Worm (Caenorhabditis elegans): Measurements from ENCODE around the gene miga-1.

miga-1 gene

ce11 chrV:12415656-12416055 is 15.0 kb upstream of the miga-1 start, which contains the start of gene cdr-2:
cdr-2 (minus strand) TSS chrV:12415709.
- no peak for TF ChIP-seq aha-1 (tag)
- peak; percentile 61 for TF ChIP-seq pqm-1 (tag; optimal IDR thresholded peaks at IDR 0.05)
- TF ChIP-seq dve-1 (tag; optimal IDR thresholded peaks at IDR 0.05; ENCODE audit: insufficient read depth), result peak; percentile 47
- no peak for TF ChIP-seq daf-16 (GFP tag; optimal IDR thresholded peaks at IDR 0.05)
- peak; percentile 63 for TF ChIP-seq daf-16 (tag; optimal IDR thresholded peaks at IDR 0.05)
- peak; percentile 70 for TF ChIP-seq nhr-28 (tag; optimal IDR thresholded peaks at IDR 0.05)
- no peak for TF ChIP-seq D1046.2 (GFP tag; IDR thresholded peaks at IDR 0.05)
- TF ChIP-seq dmd-6 (GFP tag; IDR thresholded peaks at IDR 0.05), result peak; percentile 77
- peak; percentile 23 for TF ChIP-seq nhr-77 (tag; optimal IDR thresholded peaks at IDR 0.05)

- TF ChIP-seq madf-5 (GFP tag; IDR thresholded peaks at IDR 0.05) (no peak), pqm-1 (tag; optimal IDR thresholded peaks at IDR 0.05) (peak; percentile 55), daf-16 (GFP tag; optimal IDR thresholded peaks at IDR 0.05) (no peak), daf-16 (tag; optimal IDR thresholded peaks at IDR 0.05) (peak; percentile 65), Y5F2A.4 (GFP tag; optimal IDR thresholded peaks at IDR 0.05) (no peak), nhr-28 (tag; optimal IDR thresholded peaks at IDR 0.05) (peak; percentile 16), cey-2 (tag; optimal IDR thresholded peaks at IDR 0.05; ENCODE audit: borderline replicate concordance, insufficient read depth) (no peak), dve-1 (tag; optimal IDR thresholded peaks at IDR 0.05; ENCODE audit: insufficient read depth) (peak; percentile 26)
Measured at ce11 chrV:12414362-12414761, 13.7 kb upstream of the miga-1 start.

- TF ChIP-seq ceh-44 (GFP tag; IDR thresholded peaks at IDR 0.05) (no peak), lin-38 (GFP tag; IDR thresholded peaks at IDR 0.05) (no peak), mdl-1 (tag; optimal IDR thresholded peaks at IDR 0.05) (peak in 1 of 2 experiments; percentile 24), Y75B8A.6 (GFP tag; IDR thresholded peaks at IDR 0.05) (no peak), madf-5 (GFP tag; IDR thresholded peaks at IDR 0.05) (no peak), dpl-1 (GFP tag; optimal IDR thresholded peaks at IDR 0.05) (no peak), nhr-28 (tag; optimal IDR thresholded peaks at IDR 0.05) (peak; percentile 77), hif-1 (tag; optimal IDR thresholded peaks at IDR 0.05) (no peak), hlh-11 (tag; optimal IDR thresholded peaks at IDR 0.05) (peak; percentile 26), pha-4 (GFP tag; IDR thresholded peaks at IDR 0.05) (no peak), pha-4 (tag; optimal IDR thresholded peaks at IDR 0.05) (no peak), daf-16 (GFP tag; optimal IDR thresholded peaks at IDR 0.05) (no peak), daf-16 (tag; optimal IDR thresholded peaks at IDR 0.05) (peak; percentile 79), ceh-82 (tag; optimal IDR thresholded peaks at IDR 0.05) (no peak), F10B5.3 (tag; optimal IDR thresholded peaks at IDR 0.05) (no peak), nhr-76 (tag; optimal IDR thresholded peaks at IDR 0.05) (no peak), nhr-48 (tag; optimal IDR thresholded peaks at IDR 0.05) (peak; percentile 13), hmg-1.1 (GFP tag; IDR thresholded peaks at IDR 0.05) (0 out of 2 replicates have a peak, but pooled peaks have one; percentile 10), nhr-6 (tag; optimal IDR thresholded peaks at IDR 0.05) (peak; percentile 52), unc-62 (GFP tag; optimal IDR thresholded peaks at IDR 0.05 in 1 of 2) (peak in 1 of 2 experiments; percentile 83), unc-62 (tag; optimal IDR thresholded peaks at IDR 0.05) (no peak), cey-2 (tag; optimal IDR thresholded peaks at IDR 0.05; ENCODE audit: borderline replicate concordance, insufficient read depth) (no peak), T20F7.1 (GFP tag; optimal IDR thresholded peaks at IDR 0.05) (peak; percentile 18), F37D6.2 (tag; optimal IDR thresholded peaks at IDR 0.05) (no peak), ceh-32 (tag; optimal IDR thresholded peaks at IDR 0.05; ENCODE audit: poor library complexity) (no peak), hlh-30 (tag; optimal IDR thresholded peaks at IDR 0.05; ENCODE audit: insufficient read depth) (peak; percentile 17), attf-4 (tag; optimal IDR thresholded peaks at IDR 0.05) (no peak), mep-1 (tag; optimal IDR thresholded peaks at IDR 0.05) (peak; percentile 12), ztf-11 (tag; optimal IDR thresholded peaks at IDR 0.05) (no peak), aha-1 (tag) (no peak), dmd-6 (GFP tag; IDR thresholded peaks at IDR 0.05) (peak; percentile 51), ceh-28 (tag; optimal IDR thresholded peaks at IDR 0.05) (no peak), dve-1 (tag; optimal IDR thresholded peaks at IDR 0.05; ENCODE audit: insufficient read depth) (peak; percentile 45), nhr-102 (tag; optimal IDR thresholded peaks at IDR 0.05) (peak; percentile 34)
Measured at ce11 chrV:12413651-12414114, 13.0 kb upstream of the miga-1 start, which contains the start of gene cdr-6. cdr-6 (minus strand) TSS chrV:12413701.

Data from whole organism, L4 larva.